Fruit fly (Drosophila melanogaster) whole organism, embryonic: Measurements from ENCODE around the gene CG4733.

Source experiments
- Adf1 ChIP-seq: fragments of 200-800 bp; sonication (Bioruptor generic); IDR thresholded peaks from 2 replicates; pipeline ENCODE4 v1.3.6; 2022; ENCODE audit warnings: missing biosample characterization, missing genetic modification characterization
- Aef1 ChIP-seq: fragments of 200-800 bp; sonication (Bioruptor generic); IDR thresholded peaks from 3 replicates; pipeline ENCODE4 v1.3.6; 2022; ENCODE audit warnings: missing biosample characterization, missing genetic modification characterization
- Asciz ChIP-seq: fragments of 200-800 bp; sonication (Bioruptor generic); optimal IDR thresholded peaks from 2 replicates; lab custom pipeline; 2017; ENCODE audit warnings: missing biosample characterization, mild to moderate bottlenecking, missing genetic modification characterization, missing genetic modification reagents
- Blimp-1 ChIP-seq: fragments of 200-800 bp; sonication (Bioruptor generic); optimal IDR thresholded peaks from 3 replicates; lab custom pipeline; 2018; ENCODE audit warnings: missing biosample characterization, missing genetic modification characterization, mild to moderate bottlenecking, moderate library complexity, missing genetic modification reagents
- CG10209 ChIP-seq: fragments of 200-800 bp; sonication (Bioruptor generic); optimal IDR thresholded peaks from 3 replicates; lab custom pipeline; 2017; ENCODE audit warnings: missing biosample characterization, mild to moderate bottlenecking, missing genetic modification characterization, missing genetic modification reagents
- CG10462 ChIP-seq: fragments of 200-800 bp; sonication (Bioruptor generic); optimal IDR thresholded peaks from 2 replicates; lab custom pipeline; 2016; ENCODE audit warnings: missing biosample characterization, missing genetic modification characterization
- CG11247 ChIP-seq: fragments of 200-800 bp; sonication (Bioruptor generic); IDR thresholded peaks from 2 replicates; pipeline ENCODE4 v1.3.6; 2022; ENCODE audit warnings: missing biosample characterization, missing genetic modification characterization
- CG12219 ChIP-seq: fragments of 200-800 bp; sonication (Bioruptor generic); optimal IDR thresholded peaks from 3 replicates; lab custom pipeline; 2018; ENCODE audit warnings: missing biosample characterization, mild to moderate bottlenecking, missing genetic modification characterization
- CG12299 ChIP-seq: fragments of 200-800 bp; sonication (Bioruptor generic); optimal IDR thresholded peaks from 2 replicates; lab custom pipeline; 2018; ENCODE audit warnings: missing biosample characterization, mild to moderate bottlenecking, missing genetic modification characterization
- CG1233 ChIP-seq: fragments of 200-800 bp; sonication (Bioruptor generic); optimal IDR thresholded peaks from 4 replicates; lab custom pipeline; 2018; ENCODE audit warnings: missing biosample characterization, mild to moderate bottlenecking, missing genetic modification characterization
- CG12942 ChIP-seq: fragments of 200-800 bp; sonication (Bioruptor generic); optimal IDR thresholded peaks from 3 replicates; lab custom pipeline; 2016; ENCODE audit warnings: missing biosample characterization, missing genetic modification characterization
- CG17361 ChIP-seq: fragments of 200-800 bp; sonication (Bioruptor generic); IDR thresholded peaks from 3 replicates; pipeline ENCODE4 v1.3.6; 2022; ENCODE audit warnings: missing biosample characterization, missing genetic modification characterization
- CG18262 ChIP-seq: fragments of 200-800 bp; optimal IDR thresholded peaks from 3 replicates; lab custom pipeline; 2019; ENCODE audit warnings: missing biosample characterization, mild to moderate bottlenecking, missing genetic modification characterization, moderate library complexity
- CG18619 ChIP-seq: fragments of 200-800 bp; sonication (Bioruptor generic); optimal IDR thresholded peaks from 3 replicates; lab custom pipeline; 2017; ENCODE audit warnings: missing biosample characterization, mild to moderate bottlenecking, missing genetic modification characterization
- CG32767 ChIP-seq: fragments of 200-800 bp; sonication (Bioruptor generic); IDR thresholded peaks from 2 replicates; pipeline ENCODE4 v1.3.6; 2022; ENCODE audit warnings: missing biosample characterization, missing genetic modification characterization
- CG3281 ChIP-seq: fragments of 200-800 bp; sonication (Bioruptor generic); optimal IDR thresholded peaks from 3 replicates; lab custom pipeline; 2017; ENCODE audit warnings: missing biosample characterization, mild to moderate bottlenecking, missing genetic modification characterization
- CG43689 ChIP-seq: fragments of 200-800 bp; sonication (Bioruptor generic); IDR thresholded peaks from 2 replicates; pipeline ENCODE4 v1.3.6; 2022; ENCODE audit warnings: missing biosample characterization, missing genetic modification characterization
- CG6689 ChIP-seq: fragments of 200-800 bp; sonication (Bioruptor generic); IDR thresholded peaks from 2 replicates; pipeline ENCODE4 v1.3.6; 2022; ENCODE audit warnings: missing biosample characterization, missing genetic modification characterization
- CG6813 ChIP-seq: fragments of 200-800 bp; sonication (Bioruptor generic); optimal IDR thresholded peaks from 2 replicates; lab custom pipeline; 2017; ENCODE audit warnings: missing biosample characterization, missing genetic modification characterization, mild to moderate bottlenecking, moderate library complexity, missing genetic modification reagents
- CG7357 ChIP-seq: fragments of 200-800 bp; sonication (Bioruptor generic); IDR thresholded peaks from 3 replicates; pipeline ENCODE4 v1.3.6; 2022; ENCODE audit warnings: missing biosample characterization, missing genetic modification characterization
- CG7556 ChIP-seq: fragments of 200-800 bp; sonication (Bioruptor generic); optimal IDR thresholded peaks from 2 replicates; lab custom pipeline; 2017; ENCODE audit warnings: missing biosample characterization, mild to moderate bottlenecking, missing genetic modification characterization
- CG8388 ChIP-seq: fragments of 200-800 bp; sonication (Bioruptor generic); optimal IDR thresholded peaks from 2 replicates; lab custom pipeline; 2019; ENCODE audit warnings: missing biosample characterization, mild to moderate bottlenecking, missing genetic modification characterization, moderate library complexity
- CG9437 ChIP-seq: fragments of 200-800 bp; sonication (Bioruptor generic); optimal IDR thresholded peaks from 2 replicates; lab custom pipeline; 2018; ENCODE audit warnings: missing biosample characterization, mild to moderate bottlenecking, missing genetic modification characterization
- CG9932 ChIP-seq: fragments of 200-800 bp; sonication (Bioruptor generic); IDR thresholded peaks from 2 replicates; pipeline ENCODE4 v1.3.6; 2022; ENCODE audit warnings: missing biosample characterization, missing genetic modification characterization
- D19A ChIP-seq: fragments of 200-800 bp; optimal IDR thresholded peaks from 3 replicates; lab custom pipeline; 2019; ENCODE audit warnings: missing biosample characterization, mild to moderate bottlenecking, missing genetic modification characterization, moderate library complexity
- Dad ChIP-seq: fragments of 200-800 bp; sonication (Bioruptor generic); optimal IDR thresholded peaks from 3 replicates; lab custom pipeline; 2016; ENCODE audit warnings: missing biosample characterization, missing genetic modification characterization
- Deaf1 ChIP-seq: fragments of 200-800 bp; optimal IDR thresholded peaks from 3 replicates; lab custom pipeline; 2019; ENCODE audit warnings: missing biosample characterization, mild to moderate bottlenecking, missing genetic modification characterization, moderate library complexity
- Ets65A ChIP-seq: fragments of 200-800 bp; sonication (Bioruptor generic); peaks from one replicate; lab custom pipeline; 2016; ENCODE audit warnings: missing biosample characterization, missing genetic modification characterization
- Fer1 ChIP-seq: fragments of 200-800 bp; sonication (Bioruptor generic); optimal IDR thresholded peaks from 2 replicates; lab custom pipeline; 2017; ENCODE audit warnings: missing biosample characterization, mild to moderate bottlenecking, missing genetic modification characterization
- Fer2 ChIP-seq: fragments of 200-800 bp; sonication (Bioruptor generic); optimal IDR thresholded peaks from 2 replicates; lab custom pipeline; 2018; ENCODE audit warnings: missing biosample characterization, mild to moderate bottlenecking, missing genetic modification characterization, moderate library complexity
- MBD-R2 ChIP-seq: fragments of 200-800 bp; sonication (Bioruptor generic); IDR thresholded peaks from 2 replicates; pipeline ENCODE4 v1.3.6; 2022; ENCODE audit warnings: missing biosample characterization, missing genetic modification characterization
- Nf-YA ChIP-seq: fragments of 200-800 bp; sonication (Bioruptor generic); IDR thresholded peaks from 2 replicates; pipeline ENCODE4 v1.3.6; 2022; ENCODE audit warnings: missing biosample characterization, missing genetic modification characterization
- Pdp1 ChIP-seq, 2 experiments: fragments of 200-800 bp; sonication (Bioruptor generic); optimal IDR thresholded peaks; 3 replicates each; lab custom pipeline; 2016; ENCODE audit warnings: missing biosample characterization in 2 of 2, missing genetic modification characterization in 2 of 2, mild to moderate bottlenecking in 1 of 2, moderate library complexity in 1 of 2
- Sin3A ChIP-seq: fragments of >200 bp; optimal IDR thresholded peaks from 2 replicates; lab custom pipeline; 2018
- Stat92E ChIP-seq, 3 experiments: fragments of >200 bp in 2 of 3; fragments of 200-800 bp in 1 of 3; sonication (Bioruptor generic) in 1 of 3; optimal IDR thresholded peaks; 2 replicates each; lab custom pipeline; 2017 to 2019; ENCODE audit warnings: missing biosample characterization in 3 of 3, missing genetic modification characterization in 3 of 3, mild to moderate bottlenecking in 1 of 3, moderate library complexity in 1 of 3
- YL-1 ChIP-seq: fragments of 200-800 bp; sonication (Bioruptor generic); optimal IDR thresholded peaks from 3 replicates; lab custom pipeline; 2017; ENCODE audit warnings: missing biosample characterization, mild to moderate bottlenecking, missing genetic modification characterization
- al ChIP-seq: fragments of 200-800 bp; sonication (Bioruptor generic); IDR thresholded peaks from 2 replicates; pipeline ENCODE4 v1.3.6; 2022; ENCODE audit warnings: missing biosample characterization, missing genetic modification characterization
- ara ChIP-seq: fragments of 200-800 bp; sonication (Bioruptor generic); IDR thresholded peaks from 2 replicates; pipeline ENCODE4 v1.3.6; 2022; ENCODE audit warnings: missing biosample characterization, missing genetic modification characterization
- dpn ChIP-seq, 2 experiments: fragments of 200-800 bp; sonication (Bioruptor generic); optimal IDR thresholded peaks; 3 replicates each; lab custom pipeline; 2016; ENCODE audit warnings: missing biosample characterization in 2 of 2, missing genetic modification characterization in 2 of 2
- dysf ChIP-seq: fragments of 200-800 bp; sonication (Bioruptor generic); IDR thresholded peaks from 3 replicates; pipeline ENCODE4 v1.3.6; 2022; ENCODE audit warnings: missing biosample characterization, missing genetic modification characterization
- exex ChIP-seq: fragments of 200-800 bp; sonication (Bioruptor generic); optimal IDR thresholded peaks from 4 replicates; lab custom pipeline; 2018; ENCODE audit warnings: missing biosample characterization, mild to moderate bottlenecking, missing genetic modification characterization, moderate library complexity
- mirr ChIP-seq: fragments of 200-800 bp; sonication (Bioruptor generic); optimal IDR thresholded peaks from 3 replicates; lab custom pipeline; 2018; ENCODE audit warnings: missing biosample characterization, mild to moderate bottlenecking, missing genetic modification characterization
- odd ChIP-seq: fragments of 200-800 bp; sonication (Bioruptor generic); optimal IDR thresholded peaks from 2 replicates; lab custom pipeline; 2017; ENCODE audit warnings: missing biosample characterization, mild to moderate bottlenecking, missing genetic modification characterization
- pho ChIP-seq: fragments of 200-800 bp; sonication (Bioruptor generic); optimal IDR thresholded peaks from 2 replicates; lab custom pipeline; 2016; ENCODE audit warnings: missing biosample characterization, missing genetic modification characterization
- run ChIP-seq: fragments of 200-800 bp; sonication (Bioruptor generic); optimal IDR thresholded peaks from 3 replicates; lab custom pipeline; 2018; ENCODE audit warnings: missing biosample characterization, mild to moderate bottlenecking, missing genetic modification characterization
- sd ChIP-seq: fragments of 200-800 bp; sonication (Bioruptor generic); optimal IDR thresholded peaks from 3 replicates; lab custom pipeline; 2018; ENCODE audit warnings: missing biosample characterization, mild to moderate bottlenecking, missing genetic modification characterization, moderate library complexity
- shn ChIP-seq: fragments of 200-800 bp; sonication (Bioruptor generic); optimal IDR thresholded peaks from 3 replicates; lab custom pipeline; 2016; ENCODE audit warnings: missing biosample characterization, missing genetic modification characterization
- trh ChIP-seq: fragments of 200-800 bp; sonication (Bioruptor generic); optimal IDR thresholded peaks from 2 replicates; lab custom pipeline; 2016; ENCODE audit warnings: missing biosample characterization, missing genetic modification characterization
- tx ChIP-seq: fragments of 200-800 bp; sonication (Bioruptor generic); optimal IDR thresholded peaks from 2 replicates; lab custom pipeline; 2016; ENCODE audit warnings: missing biosample characterization, missing genetic modification characterization
- wek ChIP-seq: fragments of 200-800 bp; sonication (Bioruptor generic); optimal IDR thresholded peaks from 3 replicates; lab custom pipeline; 2018; ENCODE audit warnings: missing biosample characterization, mild to moderate bottlenecking, missing genetic modification characterization, moderate library complexity

Gene CG4733

DNA sequence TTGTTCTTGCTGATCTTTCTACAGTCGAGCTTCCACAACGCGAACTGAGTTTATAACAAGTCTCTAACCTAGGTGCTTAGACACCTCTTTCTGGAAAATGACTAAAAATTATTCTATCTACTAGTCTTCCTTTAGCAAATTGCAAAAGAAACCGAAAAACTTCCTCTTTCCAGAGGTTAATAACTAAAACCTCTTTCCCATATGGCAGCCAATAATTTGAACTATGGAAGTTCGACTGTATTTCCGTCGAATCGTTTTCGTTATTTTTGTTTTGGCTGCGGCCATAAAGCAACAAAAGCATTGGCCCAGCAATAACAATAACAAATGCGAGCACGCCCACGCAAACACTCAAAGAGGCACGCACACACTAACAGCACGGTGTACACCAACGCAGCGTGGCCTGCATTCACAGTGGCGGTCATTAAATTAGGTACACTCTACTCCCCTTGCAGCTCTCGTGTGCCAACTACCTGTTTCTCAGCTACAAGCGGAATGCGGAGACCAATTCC lies 10.0 kb upstream of the CG4733 start (continued):
- peak; percentile 88 for TF ChIP-seq Ets65A
- peak; percentile 46 for TF ChIP-seq mirr (GFP tag; lab: Kevin White, UChicago)
- TF ChIP-seq Nf-YA (GFP tag; lab: Robert Waterston, UW): 0 out of 2 replicates have a peak, but pooled peaks have one; percentile 29
- TF ChIP-seq Dad (GFP tag; lab: Kevin White, UChicago): peak; percentile 26
- TF ChIP-seq run (tag; lab: Kevin White, UChicago): peak; percentile 20
- TF ChIP-seq CG17361 (GFP tag; lab: Robert Waterston, UW): peak; percentile 63
- TF ChIP-seq CG10209 (GFP tag; lab: Kevin White, UChicago): no peak
- TF ChIP-seq CG7556 (GFP tag; lab: Kevin White, UChicago): peak; percentile 49
- TF ChIP-seq CG9932 (GFP tag; lab: Robert Waterston, UW): peak; percentile 22; the same call in 1 of the 2 replicates
- peak; percentile 54 for TF ChIP-seq odd (GFP tag; lab: Kevin White, UChicago)
- peak; percentile 36 for TF ChIP-seq pho
- TF ChIP-seq CG7357 (GFP tag; lab: Robert Waterston, UW): no peak
- peak; percentile 3 for TF ChIP-seq CG10462 (GFP tag; lab: Kevin White, UChicago)
- peak in 1 of 2 experiments; percentile 35 for TF ChIP-seq Pdp1 (GFP tag; optimal IDR thresholded peaks at IDR 0.05; lab: Kevin White, UChicago)
- TF ChIP-seq Asciz (GFP tag; lab: Kevin White, UChicago): peak; percentile 61
- TF ChIP-seq trh (GFP tag; lab: Kevin White, UChicago): peak; percentile 4
- TF ChIP-seq Aef1 (GFP tag; lab: Robert Waterston, UW): peak; percentile 63; the same call in 2 of the 3 replicates
- TF ChIP-seq sd (tag; lab: Kevin White, UChicago): peak; percentile 39
- TF ChIP-seq CG6689 (GFP tag; lab: Robert Waterston, UW): peak; percentile 49
- TF ChIP-seq CG12299 (tag; lab: Kevin White, UChicago): peak; percentile 44
- peak; percentile 11 for TF ChIP-seq tx (GFP tag; lab: Kevin White, UChicago)
- TF ChIP-seq wek (GFP tag; lab: Kevin White, UChicago): peak; percentile 0
- peak; percentile 39 for TF ChIP-seq D19A (tag; lab: Kevin White, UChicago)
- peak; percentile 35; the same call in 1 of the 2 replicates for TF ChIP-seq Adf1 (GFP tag; lab: Robert Waterston, UW)
- peak; percentile 24 for TF ChIP-seq CG12219 (GFP tag; lab: Kevin White, UChicago)
- no peak for TF ChIP-seq CG12942
- no peak for TF ChIP-seq Sin3A (lab: Kevin White, UChicago)
- peak; percentile 47 for TF ChIP-seq Deaf1 (tag; lab: Kevin White, UChicago)
- no peak; the same call in 1 of the 2 replicates for TF ChIP-seq MBD-R2 (GFP tag; lab: Robert Waterston, UW)
- TF ChIP-seq shn (GFP tag; lab: Kevin White, UChicago): peak; percentile 27
- TF ChIP-seq CG43689 (GFP tag; lab: Robert Waterston, UW): no peak
- peak; percentile 40 for TF ChIP-seq CG8388 (GFP tag; lab: Kevin White, UChicago)
- peak; percentile 83 for TF ChIP-seq Fer1 (GFP tag; lab: Kevin White, UChicago)
- TF ChIP-seq dpn (GFP tag; optimal IDR thresholded peaks at IDR 0.05; lab: Kevin White, UChicago): peak; percentile 32 to 38
- peak; percentile 51 for TF ChIP-seq CG3281
- TF ChIP-seq CG9437 (GFP tag; lab: Kevin White, UChicago): peak; percentile 64
- peak; percentile 53; the same call in 1 of the 3 replicates for TF ChIP-seq dysf
- peak; percentile 48 for TF ChIP-seq CG1233 (GFP tag; lab: Kevin White, UChicago)
- peak; percentile 56 for TF ChIP-seq CG6813 (GFP tag; lab: Kevin White, UChicago)
- no peak for TF ChIP-seq YL-1 (GFP tag; lab: Kevin White, UChicago)
- TF ChIP-seq ara (GFP tag; lab: Robert Waterston, UW): 0 out of 2 replicates have a peak, but pooled peaks have one; percentile 18
- TF ChIP-seq CG11247 (GFP tag; lab: Robert Waterston, UW): 0 out of 2 replicates have a peak, but pooled peaks have one; percentile 50
- 0 out of 2 replicates have a peak, but pooled peaks have one; percentile 23 for TF ChIP-seq al
- peak; percentile 57 for TF ChIP-seq CG18619 (GFP tag; lab: Kevin White, UChicago)
- TF ChIP-seq CG18262 (tag; lab: Kevin White, UChicago): peak; percentile 61
- TF ChIP-seq exex (tag; lab: Kevin White, UChicago): peak; percentile 44
- TF ChIP-seq Stat92E (GFP tag; optimal IDR thresholded peaks at IDR 0.05; lab: Kevin White, UChicago): peak in 1 of 3 experiments; percentile 57
- TF ChIP-seq Fer2: peak; percentile 1
- peak; percentile 49 for TF ChIP-seq Blimp-1 (GFP tag; lab: Kevin White, UChicago)
- TF ChIP-seq CG32767 (GFP tag; lab: Robert Waterston, UW): no peak
